Worm (Caenorhabditis elegans) whole organism, mixed stage, embryonic: ENCODE data around the gene T25D10.4.

Experiments
- ces-1 ChIP-seq: fragments of 150-350 bp; optimal IDR thresholded peaks from 2 replicates; lab custom pipeline; 2014; ENCODE audit warnings: missing biosample characterization, missing genetic modification reagents, missing genetic modification characterization
- unc-62 ChIP-seq: fragments of 150-350 bp; optimal IDR thresholded peaks from 2 replicates; lab custom pipeline; 2014; ENCODE audit warnings: missing biosample characterization, missing genetic modification reagents, missing genetic modification characterization

DNA sequence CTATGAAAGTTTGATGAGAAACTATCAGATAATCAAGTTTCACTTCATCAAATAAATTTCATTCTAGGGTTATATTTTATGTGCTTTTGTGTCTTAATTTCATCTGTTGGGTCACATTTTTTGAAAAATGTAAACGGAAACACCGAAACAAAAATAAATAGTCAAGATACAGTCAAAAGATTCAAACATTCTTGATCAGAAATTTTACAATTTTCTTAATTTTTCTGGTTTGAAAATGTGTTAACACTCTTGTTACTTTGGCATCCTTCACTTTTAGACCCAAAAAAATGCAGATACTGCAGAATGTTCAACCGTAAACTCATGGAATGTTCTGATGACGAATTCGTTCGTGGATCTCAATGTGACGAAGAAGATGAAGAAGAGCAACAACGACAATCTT lies 44.6 kb upstream of the T25D10.4 start, which contains the start of gene aptf-1:
- TF ChIP-seq unc-62, result no peak
- TF ChIP-seq ces-1 (GFP tag; lab: Kevin White, UChicago), result no peak
